Fruit fly (Drosophila melanogaster): Measurements from ENCODE around the gene CG15260.

Gene CG15260

dm6 chr2L:15254229-15254861 is 37.7 kb downstream of the CG15260 start (continued):
- TF ChIP-seq Vsx1 (GFP tag; optimal IDR thresholded peaks at IDR 0.05) (no peak), da (GFP tag; optimal IDR thresholded peaks at IDR 0.05) (no peak), zfh2 (GFP tag; optimal IDR thresholded peaks at IDR 0.05) (peak; percentile 15), trh (GFP tag; optimal IDR thresholded peaks at IDR 0.05) (no peak), lmd (GFP tag; IDR thresholded peaks at IDR 0.05) (peak; percentile 60), NC2β (GFP tag; optimal IDR thresholded peaks at IDR 0.05) (no peak), CG2120 (GFP tag; optimal IDR thresholded peaks at IDR 0.05) (peak; percentile 76), CG15696 (tag; optimal IDR thresholded peaks at IDR 0.05) (no peak), CG1647 (GFP tag; optimal IDR thresholded peaks at IDR 0.05) (peak; percentile 31), twi (tag; optimal IDR thresholded peaks at IDR 0.05) (no peak), klu (GFP tag; IDR thresholded peaks at IDR 0.05) (no peak; the same call in 1 of the 2 replicates), MBD-R2 (GFP tag; IDR thresholded peaks at IDR 0.05) (no peak), org-1 (GFP tag; optimal IDR thresholded peaks at IDR 0.05) (peak; percentile 20), Dbx (GFP tag; IDR thresholded peaks at IDR 0.05) (no peak), HLH3B (GFP tag; IDR thresholded peaks at IDR 0.05) (peak; percentile 40; the same call in 1 of the 2 replicates), Chrac-16 (GFP tag; optimal IDR thresholded peaks at IDR 0.05) (no peak), CG7745 (tag; optimal IDR thresholded peaks at IDR 0.05) (no peak), pzg (GFP tag; optimal IDR thresholded peaks at IDR 0.05) (no peak), Scr (GFP tag; IDR thresholded peaks at IDR 0.05; ENCODE audit: partially characterized antibody) (no peak), Gsc (GFP tag; IDR thresholded peaks at IDR 0.05) (no peak), CG6272 (GFP tag; IDR thresholded peaks at IDR 0.05) (no peak), pan (optimal IDR thresholded peaks at IDR 0.05) (no peak), pan (GFP tag; optimal IDR thresholded peaks at IDR 0.05 in 1 of 2, IDR thresholded peaks at IDR 0.05 in 1 of 2) (peak in 1 of 2 experiments; percentile 64), psq (GFP tag; optimal IDR thresholded peaks at IDR 0.05) (no peak), CG34224 (GFP tag; IDR thresholded peaks at IDR 0.05; ENCODE audit: partially characterized antibody) (no peak), CG4328 (GFP tag; optimal IDR thresholded peaks at IDR 0.05) (no peak), CG9609 (GFP tag; optimal IDR thresholded peaks at IDR 0.05) (peak; percentile 44), tio (GFP tag; optimal IDR thresholded peaks at IDR 0.05) (peak; percentile 35), CG7839 (tag; optimal IDR thresholded peaks at IDR 0.05) (peak; percentile 63), CG3726 (GFP tag; IDR thresholded peaks at IDR 0.05) (no peak), sd (tag; optimal IDR thresholded peaks at IDR 0.05) (no peak), CG14014 (GFP tag; IDR thresholded peaks at IDR 0.05) (no peak), maf-S (GFP tag; optimal IDR thresholded peaks at IDR 0.05) (peak; percentile 3), CG1602 (GFP tag; optimal IDR thresholded peaks at IDR 0.05) (no peak), CG11695 (GFP tag; IDR thresholded peaks at IDR 0.05) (peak; percentile 57; the same call in 1 of the 3 replicates), cas (GFP tag; IDR thresholded peaks at IDR 0.05) (no peak), Elba2 (GFP tag; optimal IDR thresholded peaks at IDR 0.05) (no peak), CG2129 (GFP tag; IDR thresholded peaks at IDR 0.05; ENCODE audit: partially characterized antibody) (no peak), CG4820 (GFP tag; optimal IDR thresholded peaks at IDR 0.05) (peak; percentile 27), stc (GFP tag; IDR thresholded peaks at IDR 0.05) (peak; percentile 48; the same call in 1 of the 2 replicates), CG11398 (GFP tag; optimal IDR thresholded peaks at IDR 0.05) (peak; percentile 48), CG13287 (GFP tag; IDR thresholded peaks at IDR 0.05; ENCODE audit: partially characterized antibody) (no peak; the same call in 1 of the 2 replicates), HLH4C (GFP tag; IDR thresholded peaks at IDR 0.05; ENCODE audit: partially characterized antibody) (no peak), CG8924 (tag; optimal IDR thresholded peaks at IDR 0.05) (peak; percentile 46), disco-r (GFP tag; optimal IDR thresholded peaks at IDR 0.05) (no peak), zen (tag; optimal IDR thresholded peaks at IDR 0.05) (peak; percentile 19), CG9932 (GFP tag; IDR thresholded peaks at IDR 0.05) (peak; percentile 47), CG14860 (GFP tag; IDR thresholded peaks at IDR 0.05; ENCODE audit: partially characterized antibody) (no peak), Sox102F (GFP tag; optimal IDR thresholded peaks at IDR 0.05) (no peak), CG1024 (GFP tag; IDR thresholded peaks at IDR 0.05) (no peak), CG18262 (tag; optimal IDR thresholded peaks at IDR 0.05) (peak; percentile 60)

All from whole organism, embryonic.